Fruit fly (Drosophila melanogaster) whole organism, adult: ENCODE data around the gene Vajk1.

Source experiments
- Hr96 ChIP-seq: fragments of 200-800 bp; sonication (Bioruptor generic); optimal IDR thresholded peaks from 2 replicates; lab custom pipeline; 2016; ENCODE audit warnings: missing biosample characterization, missing genetic modification characterization
- Mnt ChIP-seq: fragments of 200-800 bp; sonication (Bioruptor generic); optimal IDR thresholded peaks from 2 replicates; lab custom pipeline; 2016; ENCODE audit warnings: missing biosample characterization, mild to moderate bottlenecking, missing genetic modification characterization
- cic ChIP-seq: fragments of 200-800 bp; sonication (Bioruptor generic); optimal IDR thresholded peaks from 2 replicates; lab custom pipeline; 2017; ENCODE audit warnings: missing biosample characterization, mild to moderate bottlenecking, missing genetic modification characterization, moderate library complexity
- kay ChIP-seq: fragments of 200-800 bp; sonication (Bioruptor generic); peaks from one replicate; lab custom pipeline; 2016; ENCODE audit warnings: missing biosample characterization, missing genetic modification characterization, borderline replicate concordance

DNA sequence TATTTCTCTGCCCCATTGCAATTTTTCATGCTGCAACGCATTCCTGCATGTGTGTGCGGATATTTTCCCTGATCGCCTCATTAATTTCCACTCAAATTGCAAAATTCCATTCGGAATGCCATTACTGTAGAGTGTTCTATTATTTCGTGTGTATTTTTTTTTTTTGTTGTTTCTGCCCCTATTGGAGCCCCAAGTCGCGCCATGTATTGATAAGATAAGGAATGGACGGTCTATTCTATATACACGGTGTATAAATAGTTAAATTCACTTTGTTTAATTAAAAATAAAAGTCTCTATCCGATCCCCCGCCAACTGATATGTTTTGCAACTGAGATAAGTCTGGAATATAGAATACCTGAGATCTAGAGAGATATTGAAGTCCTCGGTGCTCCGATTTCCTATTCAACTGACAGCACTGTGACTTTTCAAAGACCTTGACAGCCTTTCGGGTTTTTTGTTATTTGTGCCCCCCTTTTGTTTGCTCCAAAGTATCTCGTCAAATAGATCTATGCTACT lies 41.9 kb downstream of the Vajk1 start:
- peak; percentile 30 for TF ChIP-seq cic (GFP tag; lab: Kevin White, UChicago)
- TF ChIP-seq Mnt (GFP tag; lab: Kevin White, UChicago): no peak
- TF ChIP-seq kay (GFP tag; lab: Kevin White, UChicago): no peak
- no peak for TF ChIP-seq Hr96 (GFP tag; lab: Kevin White, UChicago)
